Fruit fly (Drosophila melanogaster): Measurements from ENCODE around the gene simj.

DNA sequence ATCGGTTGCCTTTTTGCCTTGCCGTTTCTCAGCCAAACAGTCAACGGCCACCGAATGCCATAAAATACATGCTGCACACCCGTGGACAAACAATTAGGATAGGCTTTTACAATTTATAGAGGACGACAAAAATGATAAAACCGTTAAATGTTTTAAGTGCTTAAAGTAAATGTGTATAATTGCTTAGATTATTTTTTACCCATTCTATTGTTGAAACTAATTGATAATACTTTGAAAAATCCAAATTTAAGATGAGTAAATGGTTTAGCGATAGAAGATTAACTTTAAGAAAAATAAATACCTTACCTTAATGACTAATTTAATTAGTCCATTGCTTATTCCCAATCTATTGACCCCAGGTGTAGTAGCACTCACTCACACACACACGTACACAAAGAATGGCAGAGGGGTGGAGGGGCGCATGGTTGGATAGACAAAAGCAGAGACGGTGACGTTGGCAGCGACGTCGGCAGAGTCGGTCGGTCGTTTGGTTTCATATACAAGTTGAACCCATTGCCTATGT lies 14.1 kb downstream of the simj start:
- TF ChIP-seq CG8478 (optimal IDR thresholded peaks at IDR 0.05) (no peak), CTCF (optimal IDR thresholded peaks at IDR 0.05) (no peak)
